Worm (Caenorhabditis elegans): Measurements from ENCODE around the gene T19B10.5.

- TF ChIP-seq unc-62 (GFP tag; optimal IDR thresholded peaks at IDR 0.05) (no peak), mdl-1 (tag; optimal IDR thresholded peaks at IDR 0.05) (no peak), snpc-4 (tag; optimal IDR thresholded peaks at IDR 0.05) (no peak), tbx-2 (tag; optimal IDR thresholded peaks at IDR 0.05) (no peak)
These were observed 10.1 kb downstream of the T19B10.5 start, which contains the start of gene mxl-1 for ce11 chrV:11244539-11244938.

Measured in whole organism, L3 larva.